Fruit fly (Drosophila melanogaster): ENCODE measurements around the gene CG15564.

dm6 chr3R:31254808-31255207 is 19.6 kb upstream of the CG15564 start, which contains the start of the genes CG1750 and spn-F:
- TF ChIP-seq rn (GFP tag; IDR thresholded peaks at IDR 0.05) (no peak), EcR (GFP tag; optimal IDR thresholded peaks at IDR 0.05) (no peak), CG10348 (GFP tag; IDR thresholded peaks at IDR 0.05) (no peak), CG8159 (tag; optimal IDR thresholded peaks at IDR 0.05) (no peak), CG9948 (tag; optimal IDR thresholded peaks at IDR 0.05) (no peak), CG4496 (GFP tag; IDR thresholded peaks at IDR 0.05) (no peak), D1 (tag; optimal IDR thresholded peaks at IDR 0.05) (no peak), Ets98B (GFP tag; IDR thresholded peaks at IDR 0.05) (no peak), gl (tag; optimal IDR thresholded peaks at IDR 0.05) (no peak), CG15710 (tag; optimal IDR thresholded peaks at IDR 0.05) (no peak), CG13204 (GFP tag; optimal IDR thresholded peaks at IDR 0.05) (no peak)

Measured in whole organism, pupa.